Fruit fly (Drosophila melanogaster): Measurements from ENCODE around the gene spi.

Gene spi

dm6 chr2L:19575626-19576298, 1.4 kb downstream of the spi start (continued):
- TF ChIP-seq CG13775 (GFP tag; optimal IDR thresholded peaks at IDR 0.05): peak; percentile 97
- peak; percentile 94 for TF ChIP-seq vfl (GFP tag; optimal IDR thresholded peaks at IDR 0.05)
- TF ChIP-seq ci (GFP tag; IDR thresholded peaks at IDR 0.05): peak; percentile 83
- peak; percentile 96 for TF ChIP-seq gsb-n (tag; optimal IDR thresholded peaks at IDR 0.05)
- TF ChIP-seq CG30020 (tag; optimal IDR thresholded peaks at IDR 0.05): peak; percentile 86
- TF ChIP-seq sim (GFP tag; IDR thresholded peaks at IDR 0.05): 0 out of 2 replicates have a peak, but pooled peaks have one; percentile 42
- TF ChIP-seq Sin3A (optimal IDR thresholded peaks at IDR 0.05): no peak
- peak; percentile 96 for TF ChIP-seq pnt (GFP tag; optimal IDR thresholded peaks at IDR 0.05)
- peak; percentile 95 for TF ChIP-seq seq (GFP tag; IDR thresholded peaks at IDR 0.05)
- peak; percentile 98 for TF ChIP-seq CG2678 (tag; optimal IDR thresholded peaks at IDR 0.05)
- peak; percentile 87 for TF ChIP-seq CG2116 (GFP tag; optimal IDR thresholded peaks at IDR 0.05)
- TF ChIP-seq CG18262 (tag; optimal IDR thresholded peaks at IDR 0.05): peak; percentile 97
- peak; percentile 96 for TF ChIP-seq trh (GFP tag; optimal IDR thresholded peaks at IDR 0.05)
- peak; percentile 89 for TF ChIP-seq tap (tag; optimal IDR thresholded peaks at IDR 0.05)
- TF ChIP-seq CG1602 (GFP tag; optimal IDR thresholded peaks at IDR 0.05): peak; percentile 96
- TF ChIP-seq Sox102F (GFP tag; optimal IDR thresholded peaks at IDR 0.05): peak; percentile 97
- TF ChIP-seq CG31388 (GFP tag; optimal IDR thresholded peaks at IDR 0.05): peak; percentile 88
- TF ChIP-seq aop (GFP tag; IDR thresholded peaks at IDR 0.05): peak; percentile 99
- peak; percentile 97 for TF ChIP-seq CG15269 (tag; optimal IDR thresholded peaks at IDR 0.05)
- TF ChIP-seq ems (GFP tag; optimal IDR thresholded peaks at IDR 0.05): peak; percentile 98
- peak; percentile 90 for TF ChIP-seq CG12236 (GFP tag; optimal IDR thresholded peaks at IDR 0.05)
- peak; percentile 92 for TF ChIP-seq Rx (GFP tag; IDR thresholded peaks at IDR 0.05)
- TF ChIP-seq CG42726 (GFP tag; IDR thresholded peaks at IDR 0.05; ENCODE audit: partially characterized antibody): no peak; the same call in 1 of the 2 replicates
- peak; percentile 93 for TF ChIP-seq cwo (GFP tag; optimal IDR thresholded peaks at IDR 0.05)
- peak; percentile 91 for TF ChIP-seq kay (GFP tag; optimal IDR thresholded peaks at IDR 0.05)
- peak; percentile 97 for TF ChIP-seq CG18599 (GFP tag; optimal IDR thresholded peaks at IDR 0.05)
- peak; percentile 96 to 97 for TF ChIP-seq chif (GFP tag; optimal IDR thresholded peaks at IDR 0.05)
- peak; percentile 64 for TF ChIP-seq wek (GFP tag; optimal IDR thresholded peaks at IDR 0.05)
- TF ChIP-seq CG18619 (GFP tag; optimal IDR thresholded peaks at IDR 0.05): peak; percentile 98
- peak; percentile 96 for TF ChIP-seq CG10462 (GFP tag; optimal IDR thresholded peaks at IDR 0.05)
- TF ChIP-seq CG10979 (tag; optimal IDR thresholded peaks at IDR 0.05): peak; percentile 96
- peak; percentile 97 for TF ChIP-seq Abd-B (GFP tag; optimal IDR thresholded peaks at IDR 0.05)
- peak; percentile 62 for TF ChIP-seq CG17912 (GFP tag; optimal IDR thresholded peaks at IDR 0.05)
- TF ChIP-seq CG31365 (tag; optimal IDR thresholded peaks at IDR 0.05): peak; percentile 75
- TF ChIP-seq CG34422 (GFP tag; IDR thresholded peaks at IDR 0.05): peak; percentile 91
- peak; percentile 59 for TF ChIP-seq Adf1 (GFP tag; IDR thresholded peaks at IDR 0.05)
- TF ChIP-seq zen2 (GFP tag; IDR thresholded peaks at IDR 0.05; ENCODE audit: partially characterized antibody): 0 out of 3 replicates have a peak, but pooled peaks have one; percentile 18
- TF ChIP-seq crp (GFP tag; optimal IDR thresholded peaks at IDR 0.05): peak in 1 of 2 experiments; percentile 69
- TF ChIP-seq gcm (GFP tag; optimal IDR thresholded peaks at IDR 0.05): peak; percentile 85
- TF ChIP-seq Ptx1 (GFP tag; IDR thresholded peaks at IDR 0.05): peak; percentile 96
- TF ChIP-seq lbe (GFP tag; optimal IDR thresholded peaks at IDR 0.05): peak; percentile 63
- peak; percentile 98 for TF ChIP-seq CG2120 (GFP tag; optimal IDR thresholded peaks at IDR 0.05)
- TF ChIP-seq ab (GFP tag; optimal IDR thresholded peaks at IDR 0.05): peak; percentile 54
- peak; percentile 93 for TF ChIP-seq CG11085 (GFP tag; IDR thresholded peaks at IDR 0.05)
- TF ChIP-seq CG9609 (GFP tag; optimal IDR thresholded peaks at IDR 0.05): peak; percentile 97
- TF ChIP-seq mam (GFP tag; optimal IDR thresholded peaks at IDR 0.05): peak; percentile 98
- TF ChIP-seq Hsf (GFP tag; optimal IDR thresholded peaks at IDR 0.05): peak; percentile 98
- TF ChIP-seq p53 (GFP tag; optimal IDR thresholded peaks at IDR 0.05): peak; percentile 91
- peak; percentile 100 for TF ChIP-seq sens (GFP tag)
- TF ChIP-seq dysf (GFP tag; IDR thresholded peaks at IDR 0.05): peak; percentile 98
